Fruit fly (Drosophila melanogaster) whole organism, adult: ENCODE results near the gene CG17841.

Source experiments
- CG11617 ChIP-seq: fragments of 200-800 bp; sonication (Bioruptor generic); optimal IDR thresholded peaks from 2 replicates; lab custom pipeline; 2017; ENCODE audit warnings: mild to moderate bottlenecking, missing biosample characterization, missing genetic modification reagents, missing genetic modification characterization
- CG12768 ChIP-seq: fragments of 200-800 bp; sonication (Bioruptor generic); optimal IDR thresholded peaks from 2 replicates; lab custom pipeline; 2017; ENCODE audit warnings: missing biosample characterization, missing genetic modification characterization, mild to moderate bottlenecking, moderate library complexity, missing genetic modification reagents
- CG14711 ChIP-seq: fragments of 200-800 bp; sonication (Bioruptor generic); optimal IDR thresholded peaks from 2 replicates; lab custom pipeline; 2018; ENCODE audit warnings: missing biosample characterization, mild to moderate bottlenecking, missing genetic modification characterization, moderate library complexity
- CG1620 ChIP-seq: fragments of 200-800 bp; sonication (Bioruptor generic); optimal IDR thresholded peaks from 2 replicates; lab custom pipeline; 2016; ENCODE audit warnings: missing biosample characterization, missing genetic modification characterization
- CG33017 ChIP-seq: fragments of 200-800 bp; sonication (Bioruptor generic); optimal IDR thresholded peaks from 2 replicates; lab custom pipeline; 2018; ENCODE audit warnings: missing biosample characterization, mild to moderate bottlenecking, missing genetic modification characterization, moderate library complexity
- CG5204 ChIP-seq: fragments of 200-800 bp; sonication (Bioruptor generic); optimal IDR thresholded peaks from 2 replicates; lab custom pipeline; 2016; ENCODE audit warnings: missing biosample characterization, missing genetic modification characterization
- CG7045 ChIP-seq: fragments of 200-800 bp; sonication (Bioruptor generic); optimal IDR thresholded peaks from 2 replicates; lab custom pipeline; 2017; ENCODE audit warnings: missing biosample characterization, mild to moderate bottlenecking, missing genetic modification characterization
- CG7101 ChIP-seq: fragments of 200-800 bp; sonication (Bioruptor generic); optimal IDR thresholded peaks from 2 replicates; lab custom pipeline; 2018; ENCODE audit warnings: missing biosample characterization, mild to moderate bottlenecking, missing genetic modification characterization, moderate library complexity
- Clk ChIP-seq: fragments of 200-800 bp; sonication (Bioruptor generic); optimal IDR thresholded peaks from 2 replicates; lab custom pipeline; 2017; ENCODE audit warnings: missing biosample characterization, missing genetic modification characterization
- Crg-1 ChIP-seq: fragments of 200-800 bp; sonication (Bioruptor generic); optimal IDR thresholded peaks from 2 replicates; lab custom pipeline; 2016; ENCODE audit warnings: missing biosample characterization, missing genetic modification characterization
- Hr96 ChIP-seq: fragments of 200-800 bp; sonication (Bioruptor generic); optimal IDR thresholded peaks from 2 replicates; lab custom pipeline; 2016; ENCODE audit warnings: missing biosample characterization, missing genetic modification characterization
- Mnt ChIP-seq: fragments of 200-800 bp; sonication (Bioruptor generic); optimal IDR thresholded peaks from 2 replicates; lab custom pipeline; 2016; ENCODE audit warnings: missing biosample characterization, mild to moderate bottlenecking, missing genetic modification characterization
- bab1 ChIP-seq: fragments of 200-800 bp; sonication (Bioruptor generic); optimal IDR thresholded peaks from 3 replicates; lab custom pipeline; 2019; ENCODE audit warnings: missing biosample characterization, mild to moderate bottlenecking, missing genetic modification characterization, moderate library complexity
- cnc ChIP-seq, 2 experiments: fragments of >200 bp; optimal IDR thresholded peaks; 2 replicates each; lab custom pipeline; 2017
- kay ChIP-seq: fragments of 200-800 bp; sonication (Bioruptor generic); peaks from one replicate; lab custom pipeline; 2016; ENCODE audit warnings: missing biosample characterization, missing genetic modification characterization, borderline replicate concordance
- ovo ChIP-seq: fragments of 200-800 bp; sonication (Bioruptor generic); optimal IDR thresholded peaks from 2 replicates; lab custom pipeline; 2016; ENCODE audit warnings: missing biosample characterization, missing genetic modification characterization
- pad ChIP-seq: fragments of 200-800 bp; sonication (Bioruptor generic); optimal IDR thresholded peaks from 3 replicates; lab custom pipeline; 2017; ENCODE audit warnings: missing biosample characterization, missing genetic modification characterization, mild to moderate bottlenecking, moderate library complexity, missing genetic modification reagents
- tj ChIP-seq: fragments of 200-800 bp; sonication (Bioruptor generic); optimal IDR thresholded peaks from 3 replicates; lab custom pipeline; 2017; ENCODE audit warnings: missing biosample characterization, mild to moderate bottlenecking, missing genetic modification characterization, moderate library complexity
- toe ChIP-seq: fragments of 200-800 bp; sonication (Bioruptor generic); optimal IDR thresholded peaks from 2 replicates; lab custom pipeline; 2016; ENCODE audit warnings: missing biosample characterization, missing genetic modification characterization

The CG17841 gene

dm6 chrX:10397514-10398133 lies 29.8 kb downstream of the CG17841 start:
- TF ChIP-seq toe (GFP tag; lab: Kevin White, UChicago) (no peak), kay (peak; percentile 67)

dm6 chrX:10398959-10399358 lies 31.1 kb downstream of the CG17841 start:
- TF ChIP-seq ovo (GFP tag; lab: Kevin White, UChicago) (no peak), CG5204 (GFP tag; lab: Kevin White, UChicago) (no peak), CG14711 (tag; lab: Kevin White, UChicago) (no peak)

- no peak for TF ChIP-seq CG5204 (GFP tag; lab: Kevin White, UChicago)
- no peak for TF ChIP-seq CG7045 (GFP tag; lab: Kevin White, UChicago)
- TF ChIP-seq CG33017 (tag; lab: Kevin White, UChicago): no peak
- TF ChIP-seq Clk (GFP tag; lab: Kevin White, UChicago): no peak
- TF ChIP-seq Hr96 (GFP tag; lab: Kevin White, UChicago): no peak
- TF ChIP-seq CG11617: no peak
- TF ChIP-seq CG1620: no peak
- no peak for TF ChIP-seq CG12768 (GFP tag; lab: Kevin White, UChicago)
- no peak for TF ChIP-seq toe (GFP tag; lab: Kevin White, UChicago)
- TF ChIP-seq pad (GFP tag; lab: Kevin White, UChicago): no peak
- no peak for TF ChIP-seq ovo (GFP tag; lab: Kevin White, UChicago)
- no peak for TF ChIP-seq tj
- no peak for TF ChIP-seq kay
- TF ChIP-seq Crg-1: no peak
- TF ChIP-seq CG7101 (tag; lab: Kevin White, UChicago): no peak
- TF ChIP-seq Mnt: no peak
- TF ChIP-seq bab1 (GFP tag; lab: Kevin White, UChicago): no peak
- no peak for TF ChIP-seq CG14711 (tag; lab: Kevin White, UChicago)
- TF ChIP-seq cnc (optimal IDR thresholded peaks at IDR 0.05; lab: Kevin White, UChicago): no peak
These were observed 49.3 kb downstream of the CG17841 start, which contains the start of gene RabX2 for dm6 chrX:10417129-10417528. TSS of gene RabX2 (plus strand) at chrX:10417429.

- no peak for TF ChIP-seq pad (GFP tag; lab: Kevin White, UChicago)
- TF ChIP-seq kay: no peak
- TF ChIP-seq cnc (optimal IDR thresholded peaks at IDR 0.05; lab: Kevin White, UChicago): no peak
- TF ChIP-seq Mnt: no peak
These were observed 64.9 kb downstream of the CG17841 start, which contains the start of gene CG12640 for dm6 chrX:10432712-10433111. TSS of gene CG12640 (minus strand) at chrX:10432812.
